Fruit fly (Drosophila melanogaster) whole organism, larva: Measurements from ENCODE around the gene CG11842.

Experiments used
- noc ChIP-seq: fragments of 200-800 bp; sonication (Bioruptor generic); optimal IDR thresholded peaks from 3 replicates; lab custom pipeline; 2019; ENCODE audit warnings: missing biosample characterization, mild to moderate bottlenecking, missing genetic modification characterization, moderate library complexity

Gene CG11842

DNA sequence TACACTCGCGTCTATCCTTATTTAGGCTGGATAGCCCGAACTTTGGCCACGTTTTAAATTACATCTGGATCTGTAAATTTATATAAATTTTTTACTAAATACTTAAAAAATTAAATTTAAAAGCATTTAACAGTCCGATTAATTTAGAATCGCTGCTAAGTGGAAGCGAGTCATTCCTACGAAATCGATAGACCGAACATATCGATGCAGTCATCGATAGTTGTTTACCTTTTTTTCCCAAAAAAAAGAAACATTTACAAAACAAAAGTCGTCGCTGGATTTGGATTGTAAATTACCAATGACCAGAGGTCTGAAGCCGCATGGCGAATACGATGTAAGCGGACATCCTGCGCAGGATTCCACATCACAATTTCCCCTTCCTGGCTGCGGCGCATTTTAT is 3.2 kb downstream of the CG11842 start, which contains the start of gene Sirt7:
Gene Sirt7, plus strand, starts transcription at position 218 of the 400 bp plus-strand sequence.
- no peak for TF ChIP-seq noc

DNA sequence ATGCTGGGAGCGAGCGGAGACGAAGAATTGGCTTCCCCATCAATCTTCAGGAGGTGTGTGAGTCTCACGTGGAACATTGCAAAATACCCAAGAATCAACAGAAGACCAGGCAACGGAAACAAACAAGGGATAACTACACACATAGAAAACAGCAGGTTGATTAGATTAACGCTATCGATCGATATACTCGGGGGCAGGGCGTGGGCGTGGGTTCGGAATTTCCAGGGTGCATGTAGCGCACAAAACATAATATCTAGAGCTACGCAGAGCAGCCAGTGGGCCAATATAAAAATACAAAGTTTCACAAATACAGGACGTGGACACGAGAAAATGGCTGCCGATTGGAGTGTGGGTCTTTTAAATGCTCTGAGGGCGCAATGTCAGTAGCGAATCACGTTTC is 6.9 kb downstream of the CG11842 start:
- no peak for TF ChIP-seq noc

DNA sequence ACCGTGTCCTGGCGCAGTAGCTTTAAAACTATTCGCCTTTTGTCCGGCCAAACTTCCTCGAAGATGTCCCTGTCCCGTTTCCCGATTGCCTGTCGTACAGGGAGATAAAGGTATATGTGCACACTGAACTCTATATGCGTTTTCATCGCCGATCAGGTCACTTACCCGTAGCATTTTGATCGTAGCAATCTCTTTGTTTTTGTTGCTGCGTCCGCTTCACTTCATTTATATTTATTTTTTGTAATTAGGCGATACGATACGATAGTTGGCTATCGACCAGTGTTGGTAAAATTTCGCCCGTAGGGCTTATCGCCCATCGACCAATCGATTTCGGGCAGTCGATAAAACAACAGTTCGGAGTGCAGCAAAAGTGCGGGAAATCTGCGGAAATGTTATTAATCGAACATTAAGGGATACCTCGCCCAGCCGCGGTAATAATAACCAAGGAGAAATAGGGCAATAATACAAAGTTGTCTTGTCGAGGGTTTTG is 10.3 kb downstream of the CG11842 start, which contains the start of the genes Cul5 and Bicra:
Gene Cul5, minus strand, starts transcription at position 259 of the 490 bp plus-strand sequence.
Gene Bicra, plus strand, starts transcription at position 324 of the 490 bp plus-strand sequence.
- no peak for TF ChIP-seq noc

DNA sequence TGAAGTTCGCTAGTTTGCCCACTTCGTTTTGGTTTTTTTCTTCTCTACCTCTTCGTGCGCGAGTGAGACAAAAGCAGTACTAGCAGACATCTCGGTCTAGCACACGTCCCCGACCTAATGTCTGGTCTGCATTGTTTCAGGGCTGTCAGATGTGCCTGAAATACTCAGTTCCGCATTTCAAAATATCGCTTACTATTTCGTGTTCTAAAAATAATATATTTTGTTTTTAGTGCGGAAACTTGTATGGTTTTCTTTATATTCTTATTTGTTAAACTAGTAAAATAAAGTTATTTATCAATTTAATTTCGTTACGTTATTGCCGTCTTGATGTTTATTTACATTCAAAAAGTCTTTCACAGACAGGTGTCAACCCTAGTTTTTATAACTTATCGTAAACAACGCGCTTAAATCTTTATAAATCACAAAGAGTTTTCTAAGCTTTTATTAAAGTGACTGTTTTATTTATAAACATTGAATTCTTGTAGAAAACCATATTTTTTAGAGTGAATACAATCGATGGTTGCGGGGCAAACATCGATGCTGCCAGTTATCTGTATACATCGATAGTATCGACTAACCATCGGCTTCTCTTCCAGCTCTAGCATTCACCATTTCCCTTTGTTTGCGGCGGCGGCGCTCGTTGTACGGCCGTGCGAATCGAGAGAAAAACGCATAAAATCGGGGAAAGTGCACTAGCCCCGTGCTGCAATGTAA is 10.9 kb downstream of the CG11842 start:
- TF ChIP-seq noc: peak; percentile 85

DNA sequence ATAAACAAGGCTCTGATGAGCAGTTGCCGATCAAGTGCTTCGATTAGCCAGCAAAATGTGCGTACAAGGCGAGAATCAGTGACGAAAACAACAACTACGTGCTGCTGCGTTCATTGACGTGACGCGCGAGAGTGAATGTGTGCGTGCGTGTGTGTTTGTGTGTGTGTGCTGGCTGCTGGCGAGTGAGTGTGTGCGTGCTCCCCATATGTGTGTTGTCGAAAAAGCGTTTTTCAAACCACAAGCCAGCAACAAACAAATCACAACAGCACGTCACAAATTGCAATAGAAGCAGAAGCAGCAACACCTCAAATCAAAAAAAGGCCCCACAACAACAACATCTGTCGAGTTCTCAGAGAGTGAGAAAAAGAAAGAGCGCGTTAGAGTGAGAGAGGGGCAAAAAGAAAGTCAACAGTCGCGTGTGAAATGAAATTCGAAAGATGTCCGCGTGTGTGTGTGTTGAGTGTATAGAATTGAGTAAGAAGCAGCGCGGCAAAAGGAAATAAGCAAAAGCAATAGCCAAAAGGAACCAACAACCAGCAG is 11.5 kb downstream of the CG11842 start:
- no peak for TF ChIP-seq noc

DNA sequence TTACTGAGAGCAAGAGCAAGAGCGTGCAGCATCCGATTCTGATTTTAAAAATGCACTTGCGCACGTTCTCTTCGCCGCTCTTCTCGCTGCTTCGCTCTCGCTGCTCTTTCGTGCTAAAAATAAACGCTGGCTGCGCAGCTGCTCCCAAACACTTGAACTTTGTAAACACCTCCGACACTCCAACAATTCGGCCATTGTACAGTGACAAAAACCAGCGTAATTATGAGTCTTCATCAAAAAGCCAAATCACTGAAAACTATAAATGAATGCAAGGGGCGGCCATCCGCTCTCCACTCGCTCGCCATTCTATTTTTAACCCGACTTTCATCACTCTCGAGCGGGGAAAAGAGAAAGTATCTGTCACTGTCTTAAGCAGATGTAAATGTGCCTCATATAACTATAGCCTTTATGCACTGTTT is 12.2 kb downstream of the CG11842 start:
- no peak for TF ChIP-seq noc

DNA sequence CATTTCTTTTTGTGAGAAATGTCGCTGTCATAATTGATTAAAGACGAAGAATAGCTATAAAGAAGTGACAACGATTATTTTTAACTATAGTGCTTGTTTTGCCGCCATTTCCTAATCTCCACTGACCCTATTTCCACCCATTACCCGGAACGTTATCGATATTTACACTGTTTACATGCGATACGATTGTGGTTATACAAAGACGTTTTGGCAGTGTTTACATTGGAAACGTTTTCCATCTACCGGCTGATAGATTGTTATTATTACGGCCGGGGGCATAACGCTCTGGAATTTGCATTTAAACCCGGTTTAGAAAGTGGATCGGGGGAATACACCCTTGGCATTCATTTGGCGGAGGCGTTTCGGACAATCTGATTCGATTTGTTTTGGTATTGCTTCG is 13.8 kb downstream of the CG11842 start:
- TF ChIP-seq noc: no peak

DNA sequence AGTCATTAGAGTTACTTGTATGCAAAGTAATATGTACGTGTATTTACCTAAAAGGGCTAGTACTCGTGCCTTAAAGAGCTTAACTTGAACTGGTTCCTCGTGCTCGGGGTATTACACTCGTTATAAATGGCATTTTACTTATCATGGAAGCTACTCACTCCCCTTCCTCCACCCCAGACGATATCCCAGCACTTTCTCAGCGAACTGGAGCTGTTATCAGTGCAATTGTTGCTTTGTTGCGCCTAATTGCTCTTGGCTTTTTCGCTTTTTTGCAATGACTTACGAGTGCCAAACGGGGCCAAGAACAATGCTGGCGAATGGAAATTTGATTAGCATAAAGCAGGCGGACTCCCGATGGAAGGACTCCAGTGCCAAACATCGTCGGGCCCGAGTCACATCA is 14.6 kb downstream of the CG11842 start:
- no peak for TF ChIP-seq noc

DNA sequence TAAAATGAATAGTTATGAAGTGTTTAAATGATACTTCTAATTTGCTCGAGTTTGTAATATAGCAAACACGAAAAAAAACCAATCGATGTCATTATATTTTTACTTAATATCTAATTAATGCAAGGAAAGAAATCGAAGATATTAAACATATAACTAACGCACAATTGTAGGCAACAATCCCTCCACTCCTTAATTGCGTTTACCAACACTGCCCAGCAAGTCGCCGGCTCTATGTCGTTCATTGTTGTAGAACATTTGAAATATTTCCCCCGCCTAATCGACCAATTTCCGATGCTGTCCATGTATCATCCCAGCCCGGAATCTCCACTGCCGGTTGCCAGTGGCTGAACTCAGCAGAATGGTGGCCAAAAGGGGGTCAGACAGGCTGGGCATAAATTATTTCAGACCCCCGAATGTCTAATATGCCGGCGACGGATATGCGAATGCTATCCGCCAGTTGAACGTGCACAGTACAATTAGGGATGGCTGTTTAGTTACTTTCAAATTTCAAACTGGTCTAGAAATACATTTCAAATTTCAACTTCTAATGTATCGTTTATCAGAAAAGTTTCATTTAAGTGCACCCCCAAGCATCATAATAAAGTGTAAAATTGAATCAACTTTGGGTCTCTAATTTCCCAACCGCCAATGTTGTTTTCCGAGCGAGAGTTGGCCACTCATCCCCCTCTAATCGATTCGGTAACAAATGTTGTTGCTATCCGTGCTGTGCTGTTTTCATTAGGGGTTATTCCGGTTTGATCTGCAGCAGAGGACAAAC is 16.1 kb downstream of the CG11842 start:
- peak; percentile 29 for TF ChIP-seq noc

DNA sequence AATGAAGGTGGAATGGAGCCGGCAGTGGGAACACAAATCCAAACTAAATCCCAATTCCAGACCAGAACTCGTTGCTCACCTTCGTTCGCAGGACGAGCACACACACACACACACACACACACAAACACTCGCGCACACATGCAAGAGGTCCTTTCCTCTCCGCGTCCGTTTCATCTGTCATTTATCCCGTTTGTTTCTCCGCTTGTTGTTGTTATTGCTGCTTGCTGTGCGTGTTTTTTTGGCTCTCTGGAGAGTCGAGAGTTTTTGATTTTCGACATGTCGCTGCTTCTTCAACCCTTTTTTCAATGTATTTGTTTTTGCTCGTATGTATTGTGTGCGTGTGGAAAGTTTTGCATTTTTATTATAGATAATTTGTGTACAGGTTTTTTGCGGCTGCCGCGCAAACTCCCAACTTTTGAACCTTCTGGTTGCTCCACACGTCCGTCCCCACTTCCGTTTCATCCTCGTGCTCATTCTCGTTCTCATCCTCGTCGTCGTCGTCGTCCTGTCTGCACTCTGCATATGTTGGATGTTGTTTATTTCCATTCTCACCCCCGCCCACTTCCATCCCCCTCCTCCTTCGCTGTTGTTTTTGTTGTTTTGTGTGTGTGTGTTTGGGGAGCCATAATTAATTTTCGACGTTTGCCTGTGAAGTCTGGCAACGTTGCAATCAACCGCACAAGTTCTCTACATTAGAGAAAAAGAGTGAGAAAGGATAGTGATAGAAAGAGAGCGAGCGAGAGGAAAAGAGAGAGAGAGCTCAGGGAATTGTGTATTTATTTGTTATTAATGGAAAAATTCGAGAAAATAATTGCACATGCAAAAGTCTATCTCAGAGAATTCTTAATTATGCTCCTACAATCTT is 17.0 kb downstream of the CG11842 start:
- no peak for TF ChIP-seq noc

DNA sequence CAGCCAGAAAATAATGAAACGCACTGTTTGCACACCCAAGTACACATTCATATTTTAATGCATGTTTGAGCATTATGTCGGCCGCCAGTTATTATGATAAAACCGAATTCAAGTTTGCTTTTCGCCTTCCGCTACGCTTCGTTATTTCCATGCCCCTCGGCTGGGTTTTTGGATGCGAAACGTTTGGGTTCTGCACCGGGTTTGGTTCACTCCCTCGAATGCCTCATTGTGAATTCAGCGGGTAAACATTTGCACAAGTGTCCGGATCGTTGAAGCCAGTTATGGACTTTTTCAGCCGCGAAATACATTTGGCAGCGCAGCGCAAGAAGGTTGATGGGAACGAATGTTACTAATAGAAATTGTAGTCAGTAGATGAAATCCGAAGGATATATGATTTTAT is 18.7 kb downstream of the CG11842 start:
- no peak for TF ChIP-seq noc

DNA sequence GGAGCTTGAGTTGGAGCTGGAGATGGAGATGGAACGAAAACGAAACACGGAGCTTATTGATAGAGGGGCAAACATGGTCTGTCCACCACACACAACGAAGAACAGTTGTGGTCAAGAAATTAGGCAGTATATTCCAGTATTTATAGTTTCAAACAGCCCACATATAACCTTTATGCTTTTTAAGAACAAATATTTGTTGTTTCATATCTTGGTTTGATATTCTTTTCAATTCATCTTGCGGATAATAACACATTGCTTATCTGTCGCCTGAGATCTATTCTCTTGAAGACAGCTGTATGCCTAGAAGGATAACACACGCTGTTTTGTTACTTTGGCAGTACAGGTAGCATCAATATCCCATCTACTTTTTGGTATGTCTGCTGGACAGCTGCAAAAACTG is 20.4 kb downstream of the CG11842 start:
- TF ChIP-seq noc: no peak

DNA sequence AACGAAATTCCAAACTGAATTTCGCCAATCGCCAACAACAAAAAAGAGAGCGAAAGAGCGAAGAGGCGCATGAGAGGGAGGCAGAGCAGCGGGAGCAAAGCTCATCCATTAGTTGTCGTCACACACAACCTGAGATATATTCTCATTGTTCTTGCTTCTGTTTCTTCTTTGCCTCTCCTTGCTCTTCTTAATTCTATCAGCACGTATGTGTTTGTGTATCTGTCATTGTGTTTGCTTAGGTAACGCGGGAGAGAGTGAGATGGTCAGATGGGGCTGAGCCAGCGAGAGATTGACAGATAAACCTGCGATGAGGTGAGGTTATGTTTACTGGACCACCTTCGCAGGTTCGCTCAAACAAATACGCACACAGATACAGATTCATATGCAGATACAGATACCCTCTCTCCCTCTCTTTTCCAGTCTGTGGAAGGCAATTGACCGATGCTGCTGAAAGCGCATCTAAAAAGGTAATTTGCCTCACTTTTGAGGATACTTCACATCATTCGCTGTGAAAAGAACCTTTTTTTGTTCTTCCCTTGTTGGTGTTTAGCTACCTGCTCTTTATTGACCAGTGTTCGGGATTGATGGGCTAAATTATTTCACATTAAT is 21.6 kb downstream of the CG11842 start:
- peak; percentile 16 for TF ChIP-seq noc

DNA sequence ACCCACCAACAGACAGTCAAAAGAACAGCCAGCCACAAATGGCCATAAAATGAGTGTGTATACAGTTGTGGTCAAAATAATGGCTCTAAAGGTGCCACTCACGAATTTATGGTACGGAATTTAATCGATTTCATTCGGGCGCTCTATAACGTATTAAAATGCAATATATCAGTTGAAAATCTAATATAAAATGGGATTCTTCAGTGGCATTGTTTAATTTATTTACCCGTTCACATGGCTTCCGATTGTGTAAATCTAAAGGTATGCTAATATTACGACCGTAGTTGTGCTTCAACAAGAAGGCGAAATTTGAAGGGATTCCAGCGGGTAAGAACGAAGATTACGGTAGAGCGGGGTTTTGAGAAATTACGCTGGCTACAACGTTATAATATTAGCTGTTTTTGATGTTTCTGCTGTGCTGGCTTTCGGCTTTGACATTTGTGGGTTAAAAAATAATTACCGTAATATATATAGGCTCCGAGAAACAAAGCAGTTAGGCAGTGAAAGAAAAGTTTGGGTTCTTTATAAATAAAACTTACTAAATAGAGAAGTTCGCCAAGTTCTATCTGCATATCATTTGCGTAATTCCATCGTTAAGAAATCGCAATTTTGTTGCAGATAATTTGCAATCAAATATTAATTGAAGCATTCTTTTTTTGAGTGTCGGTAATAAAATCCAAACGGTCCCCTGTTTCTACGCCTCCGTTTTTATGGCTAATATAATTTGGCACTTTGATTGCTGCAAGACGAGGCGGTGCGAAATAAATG is 23.3 kb downstream of the CG11842 start:
- TF ChIP-seq noc: peak; percentile 19

DNA sequence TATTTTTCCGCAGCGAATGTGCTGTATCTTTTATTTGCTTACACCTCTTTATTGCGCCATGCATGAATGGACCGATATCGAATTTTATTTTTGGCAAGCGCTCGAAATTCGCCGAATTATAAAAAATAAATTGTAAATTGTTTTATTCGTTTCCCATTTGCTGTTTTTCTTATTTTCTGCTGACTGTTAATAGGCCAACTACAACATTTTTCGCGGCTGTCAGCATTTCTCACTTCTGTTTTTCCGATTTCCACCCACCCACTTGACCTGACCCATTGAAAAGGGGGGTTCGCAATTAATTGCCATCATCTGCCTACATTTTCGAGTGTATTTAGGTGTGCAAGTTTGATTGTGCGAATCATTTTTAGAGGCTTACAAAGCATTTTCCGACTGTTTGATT is 24.1 kb downstream of the CG11842 start:
- no peak for TF ChIP-seq noc
